Fruit fly (Drosophila melanogaster) Kc167 (cell line): ENCODE measurements around the gene Hsp60A.

Source experiments
- Myc ChIP-seq: fragments of >200 bp; optimal IDR thresholded peaks from 2 replicates; lab custom pipeline; 2017; ENCODE audit warnings: missing external identifiers
- Sin3A ChIP-seq: fragments of >200 bp; optimal IDR thresholded peaks from 2 replicates; lab custom pipeline; 2018; ENCODE audit warnings: missing external identifiers
- h ChIP-seq: fragments of >200 bp; optimal IDR thresholded peaks from 3 replicates; lab custom pipeline; 2018; ENCODE audit warnings: missing external identifiers
- insv ChIP-seq: fragments of >200 bp; optimal IDR thresholded peaks from 3 replicates; lab custom pipeline; 2018; ENCODE audit warnings: missing external identifiers
- psq ChIP-seq: fragments of >200 bp; optimal IDR thresholded peaks from 2 replicates; lab custom pipeline; 2017; ENCODE audit warnings: missing external identifiers
- ttk ChIP-seq: sonication (Bioruptor generic); optimal IDR thresholded peaks from 2 replicates; lab custom pipeline; 2017; ENCODE audit warnings: missing external identifiers

The Hsp60A gene

DNA sequence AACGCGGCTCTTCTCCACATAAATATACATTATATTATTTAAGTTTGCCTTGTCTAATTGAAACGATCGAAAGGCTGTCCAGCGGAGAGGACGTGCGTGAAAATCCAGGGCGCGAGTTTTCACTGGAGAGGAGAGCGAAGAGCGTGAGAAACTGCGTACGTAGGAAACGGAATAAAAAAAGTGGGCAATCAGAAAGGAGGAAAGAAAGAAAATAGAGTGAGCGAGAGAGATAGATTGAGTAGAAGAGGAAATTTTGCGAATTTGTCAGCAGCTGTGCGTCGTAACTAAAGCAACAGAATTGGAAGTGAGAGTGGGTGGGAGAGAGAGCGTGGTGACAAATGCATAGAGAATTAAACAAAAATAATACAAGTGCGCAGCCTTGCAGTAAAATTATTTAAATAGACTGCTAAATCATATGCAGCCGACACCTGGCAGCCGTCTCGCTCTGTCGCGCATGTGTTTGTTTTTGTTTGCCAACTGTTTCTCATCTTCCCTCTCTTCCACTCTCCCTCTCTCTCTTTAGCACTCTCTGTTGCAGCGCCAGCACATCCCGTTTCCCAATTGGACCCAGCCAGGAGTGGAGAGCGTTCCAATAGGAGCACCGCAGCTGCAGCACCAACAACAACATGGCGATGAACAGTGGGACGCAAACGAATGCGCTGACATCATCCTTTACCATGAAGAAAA lies 46.4 kb downstream of the Hsp60A start:
- no peak for TF ChIP-seq h (lab: Kevin White, UChicago)
- TF ChIP-seq insv: no peak

DNA sequence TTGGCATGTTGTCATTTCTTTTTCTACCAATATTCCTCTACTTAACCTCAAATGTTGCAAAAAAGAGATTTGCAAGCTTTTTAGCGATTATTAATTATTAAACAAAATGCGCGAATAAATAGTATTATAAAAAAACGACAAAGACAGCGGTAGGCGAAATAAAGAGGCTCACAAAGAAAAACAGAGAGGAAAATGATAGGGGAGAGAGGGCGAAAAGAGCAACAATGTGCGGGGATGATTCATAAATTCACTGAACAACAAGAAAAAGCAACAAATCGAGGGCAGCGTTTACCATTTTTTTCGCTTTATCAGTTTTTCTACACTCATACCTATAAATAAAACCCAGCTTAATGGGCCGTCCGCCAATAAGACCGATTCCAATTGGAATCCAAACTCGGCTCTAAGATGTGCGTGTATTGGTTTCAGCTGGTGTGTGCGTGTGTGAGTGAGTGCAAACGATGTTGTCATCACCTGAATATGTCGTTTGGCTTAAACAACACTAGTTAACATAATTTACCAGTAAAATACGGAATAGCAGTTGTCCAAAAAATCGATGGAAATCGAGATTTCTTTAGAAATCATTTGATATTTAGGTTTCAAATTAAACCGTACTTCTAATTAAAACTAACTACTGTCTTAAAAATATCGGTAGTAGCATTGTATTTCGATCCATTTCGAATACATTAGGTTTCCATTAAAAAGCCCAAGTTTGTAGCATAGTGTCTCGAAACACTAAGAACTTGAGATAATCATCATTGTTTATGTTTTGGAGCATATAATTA lies 47.7 kb downstream of the Hsp60A start:
- TF ChIP-seq Sin3A (lab: Kevin White, UChicago): no peak

- no peak for TF ChIP-seq ttk
- no peak for TF ChIP-seq Sin3A (lab: Kevin White, UChicago)
- no peak for TF ChIP-seq h (lab: Kevin White, UChicago)
- TF ChIP-seq insv: no peak
- TF ChIP-seq psq (lab: Kevin White, UChicago): no peak
- TF ChIP-seq Myc (lab: Kevin White, UChicago): no peak
Measured at dm6 chrX:11159710-11160446, 51.6 kb downstream of the Hsp60A start, which contains the start of gene CG32668. Gene CG32668, minus strand, starts transcription at chrX:11159760.
